Worm (Caenorhabditis elegans): ENCODE results near the gene rpl-15.

The rpl-15 gene

DNA sequence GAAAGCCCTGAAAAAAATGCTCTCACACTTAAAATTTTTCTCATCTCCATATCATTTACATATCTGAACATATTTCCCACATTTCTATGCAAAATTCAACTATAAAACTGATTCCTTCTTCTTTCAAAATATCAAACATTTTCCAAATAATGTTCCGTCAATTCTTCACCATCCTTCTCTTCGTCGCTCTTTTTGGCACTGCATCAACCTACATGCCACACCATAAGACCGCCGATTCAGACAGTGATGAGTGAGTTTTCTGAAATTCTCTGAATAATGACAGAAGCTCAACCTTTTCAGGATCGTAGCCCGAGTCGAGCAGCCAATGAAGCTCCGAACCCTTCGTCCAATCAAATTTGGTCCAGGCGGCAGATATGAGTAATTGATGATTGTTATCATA, 21.9 kb upstream of the rpl-15 start, which contains the start of gene K11H12.5:
TSS of gene K11H12.5 (plus strand) at position 301 of the 400 bp plus-strand sequence.
- TF ChIP-seq ztf-11 (tag; optimal IDR thresholded peaks at IDR 0.05) (no peak), unc-39 (tag; optimal IDR thresholded peaks at IDR 0.05) (no peak), ZK546.5 (tag; optimal IDR thresholded peaks at IDR 0.05) (no peak)

- TF ChIP-seq elt-2 (tag; optimal IDR thresholded peaks at IDR 0.05) (peak; percentile 46), tbx-2 (tag; optimal IDR thresholded peaks at IDR 0.05) (no peak), pqm-1 (tag; optimal IDR thresholded peaks at IDR 0.05) (peak; percentile 83), R02D3.7 (tag; optimal IDR thresholded peaks at IDR 0.05) (no peak)
These were observed 21.2 kb upstream of the rpl-15 start, which contains the start of the genes K11H12.4 and K11H12.10 for ce11 chrIV:675471-676159. Gene K11H12.4, minus strand, starts transcription at chrIV:675883. Gene K11H12.10, plus strand, starts transcription at chrIV:676075.

- TF ChIP-seq nhr-11 (tag; optimal IDR thresholded peaks at IDR 0.05) = no peak
- TF ChIP-seq egl-5 (tag; optimal IDR thresholded peaks at IDR 0.05) = no peak
- TF ChIP-seq daf-12 (tag; optimal IDR thresholded peaks at IDR 0.05) = no peak
- TF ChIP-seq aly-2 (tag; optimal IDR thresholded peaks at IDR 0.05) = no peak
- TF ChIP-seq ztf-4 (tag; optimal IDR thresholded peaks at IDR 0.05) = no peak
- TF ChIP-seq fos-1 (tag; optimal IDR thresholded peaks at IDR 0.05) = no peak
- no peak for TF ChIP-seq ceh-9 (tag; optimal IDR thresholded peaks at IDR 0.05)
- no peak for TF ChIP-seq fkh-10 (GFP tag; optimal IDR thresholded peaks at IDR 0.05)
- peak; percentile 47 for TF ChIP-seq elt-2 (tag; optimal IDR thresholded peaks at IDR 0.05)
- TF ChIP-seq nhr-67 (tag; optimal IDR thresholded peaks at IDR 0.05) = no peak
- TF ChIP-seq nhr-77 (tag; optimal IDR thresholded peaks at IDR 0.05) = no peak
- TF ChIP-seq pqm-1 (tag; optimal IDR thresholded peaks at IDR 0.05) = peak; percentile 26
- TF ChIP-seq nhr-237 (tag; optimal IDR thresholded peaks at IDR 0.05) = no peak
- no peak for TF ChIP-seq nhr-12 (tag; optimal IDR thresholded peaks at IDR 0.05)
These were observed 18.9 kb upstream of the rpl-15 start, which contains the start of gene K11H12.3 for ce11 chrIV:673313-673712. Gene K11H12.3, minus strand, starts transcription at chrIV:673480.

ce11 chrIV:670455-670854, 16.1 kb upstream of the rpl-15 start, which contains the start of gene K11H12.11:
Gene K11H12.11, minus strand, starts transcription at chrIV:670555.
- no peak for TF ChIP-seq egl-27 (tag; optimal IDR thresholded peaks at IDR 0.05)
- TF ChIP-seq skn-1 (tag; optimal IDR thresholded peaks at IDR 0.05) = no peak
- no peak for TF ChIP-seq ztf-4 (tag; optimal IDR thresholded peaks at IDR 0.05)
- no peak for TF ChIP-seq fkh-2 (tag; optimal IDR thresholded peaks at IDR 0.05)
- no peak for TF ChIP-seq ceh-28 (tag; optimal IDR thresholded peaks at IDR 0.05)
- no peak for TF ChIP-seq pha-4 (tag; optimal IDR thresholded peaks at IDR 0.05)
- no peak for TF ChIP-seq nhr-43 (tag; optimal IDR thresholded peaks at IDR 0.05; ENCODE audit: poor library complexity, severe bottlenecking)
- no peak for TF ChIP-seq fos-1 (tag; optimal IDR thresholded peaks at IDR 0.05)
- no peak for TF ChIP-seq daf-12 (tag; optimal IDR thresholded peaks at IDR 0.05)
- TF ChIP-seq elt-1 (tag; optimal IDR thresholded peaks at IDR 0.05) = no peak
- no peak for TF ChIP-seq ceh-9 (tag; optimal IDR thresholded peaks at IDR 0.05)
- TF ChIP-seq lsy-12 (tag; optimal IDR thresholded peaks at IDR 0.05) = no peak
- TF ChIP-seq aly-2 (tag; optimal IDR thresholded peaks at IDR 0.05) = no peak
- no peak for TF ChIP-seq nhr-25 (tag; optimal IDR thresholded peaks at IDR 0.05)
- TF ChIP-seq elt-3 (tag; optimal IDR thresholded peaks at IDR 0.05) = no peak
- no peak for TF ChIP-seq egl-5 (tag; optimal IDR thresholded peaks at IDR 0.05)
- TF ChIP-seq ceh-82 (tag; optimal IDR thresholded peaks at IDR 0.05) = no peak
- no peak for TF ChIP-seq eor-1 (tag; optimal IDR thresholded peaks at IDR 0.05)
- no peak for TF ChIP-seq hmg-11 (tag; optimal IDR thresholded peaks at IDR 0.05)

DNA sequence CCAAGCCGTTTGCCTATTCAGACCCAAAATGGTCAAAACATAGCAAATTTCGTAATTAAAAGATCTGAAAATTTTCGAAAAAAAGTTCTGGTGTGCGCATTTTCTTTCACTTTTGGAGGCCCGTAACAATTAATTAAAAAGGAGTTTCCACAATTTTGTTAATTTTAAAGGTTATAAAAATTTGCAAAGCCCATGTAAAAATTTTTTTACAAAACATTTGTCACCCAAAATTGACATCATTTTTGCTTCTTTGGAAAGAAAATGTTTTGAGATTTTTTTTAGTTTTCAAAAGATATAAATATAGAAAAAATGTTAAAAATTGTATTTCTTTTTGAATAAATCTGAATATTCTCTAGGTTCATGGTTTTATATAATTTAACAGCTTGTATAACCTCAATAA, 12.6 kb upstream of the rpl-15 start, which contains the start of gene K11H12.6:
TSS of gene K11H12.6 (plus strand) at position 301 of the 400 bp plus-strand sequence.
- TF ChIP-seq elt-1 (tag; optimal IDR thresholded peaks at IDR 0.05) (no peak), ceh-28 (tag; optimal IDR thresholded peaks at IDR 0.05) (no peak), daf-12 (tag; optimal IDR thresholded peaks at IDR 0.05) (no peak), pqm-1 (tag; optimal IDR thresholded peaks at IDR 0.05) (no peak), fos-1 (tag; optimal IDR thresholded peaks at IDR 0.05) (no peak), fkh-10 (GFP tag; optimal IDR thresholded peaks at IDR 0.05) (no peak), egl-5 (tag; optimal IDR thresholded peaks at IDR 0.05) (no peak), nhr-11 (tag; optimal IDR thresholded peaks at IDR 0.05) (no peak), snpc-4 (tag; optimal IDR thresholded peaks at IDR 0.05) (no peak)
